Worm (Caenorhabditis elegans) whole organism, L3 larva: ENCODE data around the gene srh-286.

Experiments
- ceh-82 ChIP-seq: fragments of 150-350 bp; optimal IDR thresholded peaks from 2 replicates; lab custom pipeline; 2014; ENCODE audit warnings: missing biosample characterization, missing genetic modification characterization
- elt-1 ChIP-seq: fragments of 150-350 bp; optimal IDR thresholded peaks from 2 replicates; lab custom pipeline; 2014; ENCODE audit warnings: missing biosample characterization, missing genetic modification characterization
- elt-2 ChIP-seq: sonication (generic microtip); optimal IDR thresholded peaks from 2 replicates; lab custom pipeline; 2016; ENCODE audit warnings: missing genetic modification reagents, mild to moderate bottlenecking, missing genetic modification characterization, missing compliant biosample characterization
- fkh-10 ChIP-seq: sonication (generic microtip); optimal IDR thresholded peaks from 2 replicates; lab custom pipeline; 2017; ENCODE audit warnings: missing biosample characterization, missing genetic modification reagents, missing genetic modification characterization
- mdl-1 ChIP-seq: fragments of 150-350 bp; optimal IDR thresholded peaks from 2 replicates; lab custom pipeline; 2014; ENCODE audit warnings: missing biosample characterization, missing genetic modification characterization
- mml-1 ChIP-seq: fragments of 150-350 bp; sonication (generic microtip); optimal IDR thresholded peaks from 3 replicates; lab custom pipeline; 2014; ENCODE audit warnings: missing biosample characterization, missing genetic modification characterization
- nhr-12 ChIP-seq: fragments of 150-350 bp; optimal IDR thresholded peaks from 2 replicates; lab custom pipeline; 2014; ENCODE audit warnings: missing biosample characterization, missing genetic modification characterization
- nhr-43 ChIP-seq: sonication (generic microtip); optimal IDR thresholded peaks from 2 replicates; lab custom pipeline; 2016; ENCODE audit warnings: mild to moderate bottlenecking, missing genetic modification characterization, missing compliant biosample characterization; ENCODE audit not compliant: poor library complexity, severe bottlenecking
- nhr-67 ChIP-seq: fragments of 150-350 bp; optimal IDR thresholded peaks from 2 replicates; lab custom pipeline; 2014; ENCODE audit warnings: missing biosample characterization, missing genetic modification characterization
- nhr-77 ChIP-seq: fragments of 150-350 bp; optimal IDR thresholded peaks from 2 replicates; lab custom pipeline; 2014; ENCODE audit warnings: missing biosample characterization, missing genetic modification characterization
- pha-4 ChIP-seq: fragments of 150-350 bp; optimal IDR thresholded peaks from 2 replicates; lab custom pipeline; 2014; ENCODE audit warnings: missing biosample characterization, missing genetic modification reagents, missing genetic modification characterization
- skn-1 ChIP-seq: fragments of 150-350 bp; optimal IDR thresholded peaks from 2 replicates; lab custom pipeline; 2014; ENCODE audit warnings: missing biosample characterization, missing genetic modification characterization
- tbx-2 ChIP-seq: sonication (generic microtip); optimal IDR thresholded peaks from 2 replicates; lab custom pipeline; 2016; ENCODE audit warnings: mild to moderate bottlenecking, missing genetic modification characterization, missing compliant biosample characterization
- ztf-4 ChIP-seq: fragments of 150-350 bp; optimal IDR thresholded peaks from 2 replicates; lab custom pipeline; 2014; ENCODE audit warnings: missing biosample characterization, missing genetic modification characterization

- TF ChIP-seq nhr-12 (tag; lab: Kevin White, UChicago) (no peak), mml-1 (tag; lab: Kevin White, UChicago) (no peak), elt-2 (tag; lab: Kevin White, UChicago) (no peak), nhr-77 (tag; lab: Kevin White, UChicago) (no peak), pha-4 (tag; lab: Kevin White, UChicago) (no peak), nhr-43 (tag; lab: Kevin White, UChicago) (no peak), nhr-67 (tag; lab: Kevin White, UChicago) (no peak), ceh-82 (tag; lab: Kevin White, UChicago) (no peak), ztf-4 (no peak), fkh-10 (no peak), elt-1 (tag; lab: Kevin White, UChicago) (no peak), mdl-1 (tag; lab: Kevin White, UChicago) (no peak), tbx-2 (tag; lab: Kevin White, UChicago) (no peak), skn-1 (no peak)
These were observed 31.9 kb downstream of the srh-286 start for ce11 chrV:17812127-17812526.
